Worm (Caenorhabditis elegans) whole organism, L3 larva: ENCODE measurements around the gene pdcd-2.

Experiments
- ama-1 ChIP-seq: fragments of 150-350 bp; optimal IDR thresholded peaks from 2 replicates; lab custom pipeline; 2018
- elt-1 ChIP-seq: fragments of 150-350 bp; optimal IDR thresholded peaks from 2 replicates; lab custom pipeline; 2014; ENCODE audit warnings: missing biosample characterization, missing genetic modification characterization
- fkh-10 ChIP-seq: sonication (generic microtip); optimal IDR thresholded peaks from 2 replicates; lab custom pipeline; 2017; ENCODE audit warnings: missing biosample characterization, missing genetic modification reagents, missing genetic modification characterization
- jun-1 ChIP-seq: fragments of 150-350 bp; optimal IDR thresholded peaks from 2 replicates; lab custom pipeline; 2014; ENCODE audit warnings: missing biosample characterization, missing genetic modification reagents, missing genetic modification characterization
- lin-15B ChIP-seq: fragments of 150-350 bp; optimal IDR thresholded peaks from 2 replicates; lab custom pipeline; 2014; ENCODE audit warnings: missing biosample characterization, missing genetic modification characterization
- lsy-12 ChIP-seq: sonication (generic microtip); optimal IDR thresholded peaks from 2 replicates; lab custom pipeline; 2016; ENCODE audit warnings: mild to moderate bottlenecking, missing genetic modification characterization, missing compliant biosample characterization
- nhr-11 ChIP-seq: fragments of 150-350 bp; optimal IDR thresholded peaks from 2 replicates; lab custom pipeline; 2014; ENCODE audit warnings: missing biosample characterization, missing genetic modification characterization
- nhr-237 ChIP-seq: fragments of 150-350 bp; optimal IDR thresholded peaks from 2 replicates; lab custom pipeline; 2014; ENCODE audit warnings: missing biosample characterization, missing genetic modification characterization
- nhr-25 ChIP-seq: sonication (generic microtip); optimal IDR thresholded peaks from 2 replicates; lab custom pipeline; 2017; ENCODE audit warnings: missing biosample characterization, missing genetic modification characterization
- pqm-1 ChIP-seq: fragments of 150-350 bp; optimal IDR thresholded peaks from 2 replicates; lab custom pipeline; 2017; ENCODE audit warnings: missing biosample characterization, missing genetic modification characterization, inconsistent platforms
- unc-62 ChIP-seq: fragments of 150-350 bp; sonication (generic microtip); optimal IDR thresholded peaks from 4 replicates; lab custom pipeline; 2014; ENCODE audit warnings: missing biosample characterization, missing genetic modification reagents, missing genetic modification characterization

- TF ChIP-seq jun-1 (no peak), fkh-10 (GFP tag; lab: Kevin White, UChicago) (no peak), ama-1 (lab: Kevin White, UChicago) (no peak), lin-15B (tag; lab: Kevin White, UChicago) (no peak), unc-62 (GFP tag; lab: Kevin White, UChicago) (no peak), nhr-25 (tag; lab: Kevin White, UChicago) (no peak), elt-1 (tag; lab: Kevin White, UChicago) (no peak), nhr-11 (tag; lab: Kevin White, UChicago) (no peak), nhr-237 (no peak), pqm-1 (tag; lab: Kevin White, UChicago) (no peak), lsy-12 (tag; lab: Kevin White, UChicago) (no peak)
Measured at ce11 chrIII:4384487-4384886, 33.4 kb downstream of the pdcd-2 start, which contains the start of gene pals-28.
